Worm (Caenorhabditis elegans) whole organism, young adult: ENCODE measurements around the gene grp-1.
A peak's percentile ranks its signal among the peaks of the same experiment; 100 is the strongest.

Experiments used
- B0261.1 ChIP-seq: sonication (generic microtip); optimal IDR thresholded peaks from 2 replicates; lab custom pipeline; 2016; ENCODE audit warnings: mild to moderate bottlenecking, missing genetic modification characterization, moderate library complexity, missing compliant biosample characterization
- F10E7.11 ChIP-seq: sonication (generic microtip); optimal IDR thresholded peaks from 2 replicates; lab custom pipeline; 2017; ENCODE audit warnings: mild to moderate bottlenecking, missing genetic modification characterization, moderate library complexity, missing compliant biosample characterization
- F23B12.7 ChIP-seq: sonication (generic microtip); optimal IDR thresholded peaks from 2 replicates; lab custom pipeline; 2017; ENCODE audit warnings: missing genetic modification characterization, mild to moderate bottlenecking, missing compliant biosample characterization, antibody characterized with exemption, moderate library complexity; ENCODE audit not compliant: insufficient read depth
- F39B2.1 ChIP-seq: fragments of 200-800 bp; sonication (Bioruptor generic); IDR thresholded peaks from 2 replicates; pipeline ENCODE4 v1.3.6; 2022; ENCODE audit warnings: missing genetic modification reagents, missing genetic modification characterization, missing compliant biosample characterization
- F57C9.4 ChIP-seq: sonication (generic microtip); optimal IDR thresholded peaks from 2 replicates; lab custom pipeline; 2017; ENCODE audit warnings: mild to moderate bottlenecking, missing genetic modification characterization, missing compliant biosample characterization
- K12H6.12 ChIP-seq: fragments of 200-800 bp; sonication (Bioruptor generic); optimal IDR thresholded peaks from 2 replicates; lab custom pipeline; 2018; ENCODE audit warnings: mild to moderate bottlenecking, missing genetic modification characterization, missing compliant biosample characterization
- T26A5.8 ChIP-seq: sonication (generic microtip); optimal IDR thresholded peaks from 2 replicates; lab custom pipeline; 2016; ENCODE audit warnings: missing genetic modification characterization, missing compliant biosample characterization
- Y53G8AR.9 ChIP-seq: fragments of 200-800 bp; sonication (Bioruptor generic); conservative IDR thresholded peaks from 2 replicates; pipeline ENCODE4 v1.3.6; 2022; ENCODE audit warnings: missing genetic modification reagents, missing genetic modification characterization, missing compliant biosample characterization
- Y67H2A.10 ChIP-seq: fragments of 200-800 bp; sonication (Bioruptor generic); conservative IDR thresholded peaks from 2 replicates; pipeline ENCODE4 v1.3.6; 2022; ENCODE audit warnings: missing genetic modification reagents, missing genetic modification characterization, missing compliant biosample characterization
- attf-3 ChIP-seq: fragments of 200-800 bp; sonication (Bioruptor generic); conservative IDR thresholded peaks from 2 replicates; pipeline ENCODE4 v1.3.6; 2022; ENCODE audit warnings: missing genetic modification reagents, missing genetic modification characterization, missing compliant biosample characterization
- ccch-3 ChIP-seq: fragments of 200-800 bp; sonication (Bioruptor generic); optimal IDR thresholded peaks from 2 replicates; lab custom pipeline; 2018; ENCODE audit warnings: mild to moderate bottlenecking, missing genetic modification characterization, missing compliant biosample characterization
- ceh-58 ChIP-seq: fragments of 200-800 bp; sonication (Bioruptor generic); IDR thresholded peaks from 2 replicates; pipeline ENCODE4 v1.3.6; 2022; ENCODE audit warnings: missing genetic modification characterization, missing compliant biosample characterization
- chd-7 ChIP-seq: sonication (generic microtip); optimal IDR thresholded peaks from 2 replicates; lab custom pipeline; 2016; ENCODE audit warnings: mild to moderate bottlenecking, missing genetic modification characterization, moderate library complexity, missing compliant biosample characterization
- die-1 ChIP-seq: sonication (generic microtip); optimal IDR thresholded peaks from 2 replicates; lab custom pipeline; 2016; ENCODE audit warnings: missing genotype, mild to moderate bottlenecking, missing genetic modification characterization, missing compliant biosample characterization
- dpl-1 ChIP-seq: fragments of 150-350 bp; optimal IDR thresholded peaks from 2 replicates; lab custom pipeline; 2014; ENCODE audit warnings: missing biosample characterization, missing genetic modification reagents, missing genetic modification characterization
- efl-1 ChIP-seq: fragments of 150-350 bp; optimal IDR thresholded peaks from 2 replicates; lab custom pipeline; 2014; ENCODE audit warnings: missing biosample characterization, missing genetic modification reagents, missing genetic modification characterization
- egl-44 ChIP-seq: fragments of 200-800 bp; sonication (Bioruptor generic); IDR thresholded peaks from 2 replicates; pipeline ENCODE4 v1.3.6; 2022; ENCODE audit warnings: missing genetic modification reagents, missing genetic modification characterization, missing compliant biosample characterization
- ets-4 ChIP-seq: fragments of 200-800 bp; sonication (Bioruptor generic); optimal IDR thresholded peaks from 2 replicates; lab custom pipeline; 2018; ENCODE audit warnings: mild to moderate bottlenecking, missing genetic modification characterization, missing compliant biosample characterization
- gei-17 ChIP-seq: fragments of 200-800 bp; sonication (Bioruptor generic); optimal IDR thresholded peaks from 2 replicates; lab custom pipeline; 2018; ENCODE audit warnings: mild to moderate bottlenecking, missing genetic modification characterization, missing compliant biosample characterization
- hlh-26 ChIP-seq: fragments of 200-800 bp; sonication (Bioruptor generic); conservative IDR thresholded peaks from 2 replicates; pipeline ENCODE4 v1.3.6; 2022; ENCODE audit warnings: missing genetic modification reagents, missing genetic modification characterization, missing compliant biosample characterization
- hrde-1 ChIP-seq: sonication (generic microtip); optimal IDR thresholded peaks from 2 replicates; lab custom pipeline; 2016; ENCODE audit warnings: missing genetic modification characterization, mild to moderate bottlenecking, missing compliant biosample characterization, moderate library complexity, missing genotype, missing genetic modification reagents, borderline replicate concordance
- let-526 ChIP-seq: fragments of 200-800 bp; sonication (Bioruptor generic); IDR thresholded peaks from 2 replicates; pipeline ENCODE4 v1.3.6; 2022; ENCODE audit warnings: missing genetic modification reagents, missing genetic modification characterization, missing compliant biosample characterization
- lin-26 ChIP-seq: fragments of 200-800 bp; sonication (Bioruptor generic); IDR thresholded peaks from 2 replicates; pipeline ENCODE4 v1.3.6; 2022; ENCODE audit warnings: missing genetic modification reagents, missing genetic modification characterization, missing compliant biosample characterization
- lin-54 ChIP-seq: fragments of 200-800 bp; sonication (Bioruptor generic); optimal IDR thresholded peaks from 2 replicates; lab custom pipeline; 2018; ENCODE audit warnings: mild to moderate bottlenecking, missing genetic modification characterization, missing compliant biosample characterization
- lsl-1 ChIP-seq: fragments of 200-800 bp; sonication (Bioruptor generic); optimal IDR thresholded peaks from 2 replicates; lab custom pipeline; 2018; ENCODE audit warnings: mild to moderate bottlenecking, missing genetic modification characterization, moderate library complexity, missing compliant biosample characterization
- lsy-27 ChIP-seq: sonication (generic microtip); optimal IDR thresholded peaks from 2 replicates; lab custom pipeline; 2017; ENCODE audit warnings: missing genetic modification characterization, mild to moderate bottlenecking, missing compliant biosample characterization, antibody characterized with exemption, missing genotype, borderline replicate concordance; ENCODE audit not compliant: insufficient read depth
- madf-3 ChIP-seq: fragments of 200-800 bp; sonication (Bioruptor generic); IDR thresholded peaks from 2 replicates; pipeline ENCODE4 v1.3.6; 2022; ENCODE audit warnings: missing genetic modification reagents, missing genetic modification characterization, missing compliant biosample characterization
- mel-28 ChIP-seq: sonication (generic microtip); optimal IDR thresholded peaks from 2 replicates; lab custom pipeline; 2016; ENCODE audit warnings: borderline replicate concordance, mild to moderate bottlenecking, missing genetic modification characterization, missing compliant biosample characterization
- mes-4 ChIP-seq: sonication (generic microtip); optimal IDR thresholded peaks from 2 replicates; lab custom pipeline; 2016; ENCODE audit warnings: missing genotype, missing genetic modification characterization, missing compliant biosample characterization
- mxl-1 ChIP-seq: sonication (generic microtip); optimal IDR thresholded peaks from 2 replicates; lab custom pipeline; 2016; ENCODE audit warnings: missing genetic modification characterization, missing compliant biosample characterization
- nfya-1 ChIP-seq: sonication (generic microtip); optimal IDR thresholded peaks from 2 replicates; lab custom pipeline; 2017; ENCODE audit warnings: antibody characterized with exemption, missing compliant biosample characterization, missing genetic modification characterization, borderline replicate concordance; ENCODE audit not compliant: insufficient read depth
- nhr-120 ChIP-seq: fragments of 200-800 bp; sonication (Bioruptor generic); IDR thresholded peaks from 2 replicates; pipeline ENCODE4 v1.3.6; 2022; ENCODE audit warnings: missing genetic modification characterization, missing compliant biosample characterization
- nhr-80 ChIP-seq: sonication (generic microtip); optimal IDR thresholded peaks from 2 replicates; lab custom pipeline; 2016; ENCODE audit warnings: missing genetic modification characterization, missing compliant biosample characterization
- pbrm-1 ChIP-seq: fragments of 200-800 bp; sonication (Bioruptor generic); IDR thresholded peaks from 2 replicates; pipeline ENCODE4 v1.3.6; 2022; ENCODE audit warnings: missing genetic modification reagents, missing genetic modification characterization, missing compliant biosample characterization
- sdz-38 ChIP-seq: sonication (generic microtip); optimal IDR thresholded peaks from 2 replicates; lab custom pipeline; 2016; ENCODE audit warnings: missing genotype, missing genetic modification characterization, missing compliant biosample characterization
- snpc-3.4 ChIP-seq: sonication (generic microtip); optimal IDR thresholded peaks from 2 replicates; lab custom pipeline; 2017; ENCODE audit warnings: missing genetic modification characterization, mild to moderate bottlenecking, missing compliant biosample characterization, antibody characterized with exemption, moderate library complexity, missing genotype, missing genetic modification reagents
- snpc-4 ChIP-seq, 5 experiments: fragments of 150-350 bp in 1 of 5; sonication (generic microtip) in 4 of 5; optimal IDR thresholded peaks; 2 replicates each; lab custom pipeline; 2014 to 2018; ENCODE audit warnings: missing genetic modification characterization in 5 of 5, missing biosample characterization in 3 of 5, antibody characterized with exemption in 2 of 5, mild to moderate bottlenecking in 2 of 5, missing compliant biosample characterization in 2 of 5, missing genotype in 2 of 5, moderate library complexity in 2 of 5, missing genetic modification reagents in 1 of 5
- sptf-2 ChIP-seq: fragments of 200-800 bp; sonication (Bioruptor generic); optimal IDR thresholded peaks from 2 replicates; lab custom pipeline; 2018; ENCODE audit warnings: mild to moderate bottlenecking, missing genetic modification characterization, missing compliant biosample characterization
- tbx-9 ChIP-seq: sonication (generic microtip); optimal IDR thresholded peaks from 2 replicates; lab custom pipeline; 2016; ENCODE audit warnings: borderline replicate concordance, missing genetic modification characterization, inconsistent platforms, missing compliant biosample characterization
- unc-130 ChIP-seq: sonication (generic microtip); optimal IDR thresholded peaks from 2 replicates; lab custom pipeline; 2016; ENCODE audit warnings: missing genetic modification reagents, missing genetic modification characterization, missing compliant biosample characterization
- xnd-1 ChIP-seq: sonication (generic microtip); optimal IDR thresholded peaks from 2 replicates; lab custom pipeline; 2016; ENCODE audit warnings: missing genotype, missing genetic modification reagents, missing genetic modification characterization, missing compliant biosample characterization
- zim-3 ChIP-seq: sonication (generic microtip); optimal IDR thresholded peaks from 2 replicates; lab custom pipeline; 2017; ENCODE audit warnings: mild to moderate bottlenecking, missing genetic modification characterization, moderate library complexity, missing compliant biosample characterization
- ztf-28 ChIP-seq: fragments of 200-800 bp; sonication (Bioruptor generic); IDR thresholded peaks from 2 replicates; pipeline ENCODE4 v1.3.6; 2022; ENCODE audit warnings: missing genetic modification reagents, missing genetic modification characterization, missing compliant biosample characterization

grp-1 gene

ce11 chrIII:8100960-8101359, 15.5 kb downstream of the grp-1 start, which contains the start of gene plk-1 (continued):
- TF ChIP-seq zim-3, result no peak
- no peak for TF ChIP-seq F57C9.4 (tag; lab: Kevin White, UChicago)
- no peak for TF ChIP-seq ccch-3 (GFP tag; lab: Kevin White, UChicago)
- TF ChIP-seq ztf-28 (GFP tag; lab: Robert Waterston, UW), result no peak
- TF ChIP-seq nhr-80 (tag; lab: Kevin White, UChicago), result peak; percentile 10
- peak; percentile 94 for TF ChIP-seq dpl-1 (GFP tag; lab: Kevin White, UChicago)
- no peak for TF ChIP-seq gei-17 (GFP tag; lab: Kevin White, UChicago)
- TF ChIP-seq lsl-1, result peak; percentile 80
- no peak for TF ChIP-seq mel-28 (tag; lab: Kevin White, UChicago)
- no peak for TF ChIP-seq K12H6.12 (tag; lab: Kevin White, UChicago)
- no peak for TF ChIP-seq nhr-120
- TF ChIP-seq lsy-27, result no peak
- TF ChIP-seq egl-44 (GFP tag; lab: Robert Waterston, UW), result no peak
- no peak for TF ChIP-seq Y67H2A.10
- no peak for TF ChIP-seq hlh-26
- TF ChIP-seq chd-7 (tag; lab: Kevin White, UChicago), result no peak
- TF ChIP-seq hrde-1 (tag; lab: Kevin White, UChicago), result no peak
- peak; percentile 86 for TF ChIP-seq lin-54
- TF ChIP-seq die-1, result no peak
- TF ChIP-seq tbx-9 (tag; lab: Kevin White, UChicago), result no peak
- TF ChIP-seq pbrm-1, result peak; percentile 65
- TF ChIP-seq snpc-4 (GFP tag; optimal IDR thresholded peaks at IDR 0.05; lab: Kevin White, UChicago), result peak; percentile 29
- TF ChIP-seq snpc-4 (tag; optimal IDR thresholded peaks at IDR 0.05; lab: Kevin White, UChicago), result peak in 2 of 4 experiments; percentile 34 to 40
- peak; percentile 54 for TF ChIP-seq attf-3
- no peak for TF ChIP-seq F23B12.7 (tag; lab: Kevin White, UChicago)
- peak; percentile 87 for TF ChIP-seq snpc-3.4 (tag; lab: Kevin White, UChicago)
- no peak for TF ChIP-seq sptf-2 (GFP tag; lab: Kevin White, UChicago)
- peak; percentile 86 for TF ChIP-seq madf-3 (GFP tag; lab: Robert Waterston, UW)
- TF ChIP-seq B0261.1 (tag; lab: Kevin White, UChicago), result no peak
- TF ChIP-seq xnd-1, result peak; percentile 82
- no peak for TF ChIP-seq nfya-1 (tag; lab: Kevin White, UChicago)
- TF ChIP-seq efl-1 (GFP tag; lab: Kevin White, UChicago), result peak; percentile 98
- no peak for TF ChIP-seq mxl-1 (tag; lab: Kevin White, UChicago)
- TF ChIP-seq mes-4 (tag; lab: Kevin White, UChicago), result no peak
- TF ChIP-seq lin-26 (GFP tag; lab: Robert Waterston, UW), result no peak
- TF ChIP-seq let-526 (GFP tag; lab: Robert Waterston, UW), result no peak
- TF ChIP-seq ets-4 (GFP tag; lab: Kevin White, UChicago), result no peak
- no peak for TF ChIP-seq ceh-58
- TF ChIP-seq sdz-38 (tag; lab: Kevin White, UChicago), result no peak
- peak; percentile 77 for TF ChIP-seq unc-130 (GFP tag; lab: Kevin White, UChicago)
- TF ChIP-seq Y53G8AR.9 (GFP tag; lab: Robert Waterston, UW), result no peak
- TF ChIP-seq T26A5.8 (tag; lab: Kevin White, UChicago), result no peak
- no peak for TF ChIP-seq F39B2.1 (GFP tag; lab: Robert Waterston, UW)
- TF ChIP-seq F10E7.11 (tag; lab: Kevin White, UChicago), result no peak
